Fruit fly (Drosophila melanogaster) whole organism, pupa: ENCODE results near the gene CG9582.

ENCODE experiments used
- CG10348 ChIP-seq: fragments of 200-800 bp; sonication (Bioruptor generic); IDR thresholded peaks from 2 replicates; pipeline ENCODE4 v1.3.6; 2022; ENCODE audit warnings: missing biosample characterization, missing genetic modification characterization
- CG14655 ChIP-seq: fragments of 200-800 bp; sonication (Bioruptor generic); optimal IDR thresholded peaks from 3 replicates; lab custom pipeline; 2017; ENCODE audit warnings: mild to moderate bottlenecking, missing biosample characterization, missing genetic modification reagents, missing genetic modification characterization
- CG32121 ChIP-seq: fragments of 200-800 bp; sonication (Bioruptor generic); IDR thresholded peaks from 2 replicates; pipeline ENCODE4 v1.3.6; 2022; ENCODE audit warnings: missing biosample characterization, missing genetic modification characterization
- CG8159 ChIP-seq: fragments of 200-800 bp; sonication (Bioruptor generic); optimal IDR thresholded peaks from 3 replicates; lab custom pipeline; 2018; ENCODE audit warnings: missing biosample characterization, mild to moderate bottlenecking, missing genetic modification characterization, moderate library complexity
- EcR ChIP-seq: fragments of 200-800 bp; sonication (Bioruptor generic); optimal IDR thresholded peaks from 3 replicates; lab custom pipeline; 2019; ENCODE audit warnings: missing biosample characterization, missing genetic modification characterization, mild to moderate bottlenecking, moderate library complexity, missing genetic modification reagents
- Ets98B ChIP-seq: fragments of 200-800 bp; sonication (Bioruptor generic); IDR thresholded peaks from 2 replicates; pipeline ENCODE4 v1.3.6; 2022; ENCODE audit warnings: missing biosample characterization, missing genetic modification characterization
- Pif1A ChIP-seq: fragments of 200-800 bp; sonication (Bioruptor generic); optimal IDR thresholded peaks from 3 replicates; lab custom pipeline; 2016; ENCODE audit warnings: missing biosample characterization, missing genetic modification characterization
- gl ChIP-seq: fragments of 200-800 bp; sonication (Bioruptor generic); optimal IDR thresholded peaks from 2 replicates; lab custom pipeline; 2018; ENCODE audit warnings: missing biosample characterization, mild to moderate bottlenecking, missing genetic modification characterization
- rn ChIP-seq: fragments of 200-800 bp; sonication (Bioruptor generic); IDR thresholded peaks from 2 replicates; pipeline ENCODE4 v1.3.6; 2022; ENCODE audit warnings: missing biosample characterization, missing genetic modification characterization

DNA sequence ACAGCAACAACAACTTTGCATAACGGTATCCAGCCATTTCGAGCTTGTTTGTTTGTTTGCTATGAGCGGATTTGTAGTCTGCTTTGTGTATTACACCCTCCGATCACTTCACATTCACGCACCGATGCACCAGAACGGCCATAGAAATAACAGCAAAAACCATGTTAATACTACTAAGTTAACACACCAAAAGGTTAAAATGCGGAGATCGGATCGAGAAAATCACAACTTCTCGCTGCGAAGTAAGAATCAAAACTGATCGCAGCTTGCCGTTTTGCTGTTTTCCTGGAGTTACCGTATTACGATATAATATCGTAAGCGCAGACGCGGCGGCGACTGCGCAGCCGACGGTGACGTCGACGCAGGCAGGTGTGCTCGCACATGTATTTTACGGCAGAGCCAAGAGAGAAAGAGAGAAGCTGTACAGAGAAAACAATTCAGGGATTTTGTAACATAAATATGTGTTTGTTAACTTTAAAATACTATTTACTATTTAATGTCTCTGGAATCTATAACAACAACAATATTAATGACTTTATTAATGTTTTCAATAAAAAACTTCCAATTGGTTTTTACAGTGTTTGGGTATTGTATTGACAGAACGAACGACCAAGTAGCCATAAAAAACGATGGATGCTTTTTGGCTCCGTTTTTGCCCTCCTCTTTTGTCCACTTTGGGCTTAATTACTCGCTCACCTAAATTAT lies 46.9 kb downstream of the CG9582 start, which contains the start of gene CG13101:
- peak; percentile 84; the same call in 1 of the 2 replicates for TF ChIP-seq CG10348 (GFP tag; lab: Robert Waterston, UW)
- TF ChIP-seq Pif1A (GFP tag; lab: Kevin White, UChicago): peak; percentile 85
- peak; percentile 96 for TF ChIP-seq rn (GFP tag; lab: Robert Waterston, UW)
- TF ChIP-seq CG8159 (tag; lab: Kevin White, UChicago): peak; percentile 93
- TF ChIP-seq CG14655 (GFP tag; lab: Kevin White, UChicago): peak; percentile 95
- peak; percentile 78 for TF ChIP-seq gl
- TF ChIP-seq EcR (GFP tag; lab: Kevin White, UChicago): no peak
- TF ChIP-seq CG32121 (GFP tag; lab: Robert Waterston, UW): peak; percentile 97
- TF ChIP-seq Ets98B (GFP tag; lab: Robert Waterston, UW): peak; percentile 96
